Fruit fly (Drosophila melanogaster) Kc167 (cell line): ENCODE results near the gene CG46026.

Experiments
- Sin3A ChIP-seq: fragments of >200 bp; optimal IDR thresholded peaks from 2 replicates; lab custom pipeline; 2018; ENCODE audit warnings: missing external identifiers
- insv ChIP-seq: fragments of >200 bp; optimal IDR thresholded peaks from 3 replicates; lab custom pipeline; 2018; ENCODE audit warnings: missing external identifiers
- psq ChIP-seq: fragments of >200 bp; optimal IDR thresholded peaks from 2 replicates; lab custom pipeline; 2017; ENCODE audit warnings: missing external identifiers
- ttk ChIP-seq: sonication (Bioruptor generic); optimal IDR thresholded peaks from 2 replicates; lab custom pipeline; 2017; ENCODE audit warnings: missing external identifiers

- TF ChIP-seq psq (lab: Kevin White, UChicago) = no peak
- no peak for TF ChIP-seq ttk (lab: Kevin White, UChicago)
- TF ChIP-seq Sin3A (lab: Kevin White, UChicago) = no peak
- no peak for TF ChIP-seq insv (lab: Kevin White, UChicago)
These were observed 12.6 kb upstream of the CG46026 start for dm6 chr3R:6294046-6294445.
